Worm (Caenorhabditis elegans) whole organism, mixed stage, embryonic: ENCODE measurements around the gene Y48E1C.2.

Experiments used
- lsy-2 ChIP-seq: fragments of 150-350 bp; optimal IDR thresholded peaks from 2 replicates; lab custom pipeline; 2014; ENCODE audit warnings: missing biosample characterization, missing genetic modification characterization
- unc-62 ChIP-seq: fragments of 150-350 bp; optimal IDR thresholded peaks from 2 replicates; lab custom pipeline; 2014; ENCODE audit warnings: missing biosample characterization, missing genetic modification reagents, missing genetic modification characterization

DNA sequence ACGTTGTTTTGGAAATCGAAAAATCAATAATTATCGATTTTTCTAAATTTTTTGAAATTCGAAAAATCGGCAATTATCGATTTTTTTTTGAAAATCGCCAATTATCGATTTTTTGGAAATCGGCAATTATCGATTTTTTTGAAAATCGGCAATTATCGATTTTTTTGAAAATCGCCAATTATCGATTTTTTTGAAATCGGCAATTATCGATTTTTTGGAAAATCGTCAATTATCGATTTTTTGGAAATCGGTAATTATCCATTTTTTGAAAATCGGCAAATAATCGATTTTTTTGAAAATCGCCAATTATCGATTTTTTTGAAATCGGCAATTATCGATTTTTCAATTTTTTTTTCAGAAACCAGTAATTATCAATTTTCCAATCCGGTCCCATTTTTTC, 10.2 kb upstream of the Y48E1C.2 start:
- TF ChIP-seq lsy-2 (tag; lab: Kevin White, UChicago), result no peak
- no peak for TF ChIP-seq unc-62 (GFP tag; lab: Kevin White, UChicago)
